Worm (Caenorhabditis elegans) whole organism, L2 larva: ENCODE measurements around the gene col-38.

Experiments
- C34F6.9 ChIP-seq: fragments of 150-350 bp; optimal IDR thresholded peaks from 2 replicates; lab custom pipeline; 2014; ENCODE audit warnings: missing biosample characterization, missing genetic modification characterization
- R02D3.7 ChIP-seq: fragments of 150-350 bp; optimal IDR thresholded peaks from 2 replicates; lab custom pipeline; 2014; ENCODE audit warnings: missing biosample characterization, missing genetic modification characterization
- Y55F3AM.14 ChIP-seq: fragments of 200-800 bp; sonication (Bioruptor generic); optimal IDR thresholded peaks from 2 replicates; lab custom pipeline; 2018; ENCODE audit warnings: mild to moderate bottlenecking, missing genetic modification characterization, missing compliant biosample characterization
- ZK546.5 ChIP-seq: sonication (generic microtip); optimal IDR thresholded peaks from 2 replicates; lab custom pipeline; 2017; ENCODE audit warnings: missing biosample characterization, missing genetic modification characterization
- alr-1 ChIP-seq: fragments of 150-350 bp; optimal IDR thresholded peaks from 2 replicates; lab custom pipeline; 2014; ENCODE audit warnings: missing biosample characterization, missing genetic modification characterization
- aly-2 ChIP-seq: fragments of 150-350 bp; optimal IDR thresholded peaks from 2 replicates; lab custom pipeline; 2014; ENCODE audit warnings: missing biosample characterization, missing genetic modification characterization
- ama-1 ChIP-seq: fragments of 150-350 bp; optimal IDR thresholded peaks from 2 replicates; lab custom pipeline; 2018; ENCODE audit warnings: inconsistent platforms
- ceh-16 ChIP-seq: fragments of 150-350 bp; optimal IDR thresholded peaks from 2 replicates; lab custom pipeline; 2014; ENCODE audit warnings: missing biosample characterization, missing genetic modification characterization
- ceh-82 ChIP-seq: fragments of 150-350 bp; optimal IDR thresholded peaks from 2 replicates; lab custom pipeline; 2014; ENCODE audit warnings: missing biosample characterization, missing genetic modification characterization
- dmd-4 ChIP-seq: sonication (generic microtip); optimal IDR thresholded peaks from 2 replicates; lab custom pipeline; 2017; ENCODE audit warnings: missing biosample characterization, missing genetic modification characterization
- elt-1 ChIP-seq: fragments of 150-350 bp; optimal IDR thresholded peaks from 2 replicates; lab custom pipeline; 2014; ENCODE audit warnings: missing biosample characterization, missing genetic modification characterization
- elt-3 ChIP-seq: sonication (generic microtip); optimal IDR thresholded peaks from 2 replicates; lab custom pipeline; 2017; ENCODE audit warnings: missing biosample characterization, missing genetic modification characterization
- fos-1 ChIP-seq: fragments of 150-350 bp; optimal IDR thresholded peaks from 2 replicates; lab custom pipeline; 2014; ENCODE audit warnings: missing biosample characterization, missing genetic modification characterization
- gmeb-1 ChIP-seq: fragments of 150-350 bp; optimal IDR thresholded peaks from 2 replicates; lab custom pipeline; 2014; ENCODE audit warnings: missing biosample characterization, missing genetic modification characterization
- lin-13 ChIP-seq: fragments of 150-350 bp; optimal IDR thresholded peaks from 2 replicates; lab custom pipeline; 2014; ENCODE audit warnings: missing biosample characterization, missing genetic modification reagents, missing genetic modification characterization
- lsy-2 ChIP-seq, 2 experiments: fragments of 150-350 bp in 1 of 2; sonication (generic microtip) in 1 of 2; optimal IDR thresholded peaks; 2 replicates each; lab custom pipeline; 2014 to 2017; ENCODE audit warnings: missing biosample characterization in 2 of 2, missing genetic modification characterization in 2 of 2
- mab-5 ChIP-seq: fragments of 150-350 bp; optimal IDR thresholded peaks from 2 replicates; lab custom pipeline; 2014; ENCODE audit warnings: missing biosample characterization, missing genetic modification characterization
- mbf-1 ChIP-seq: sonication (generic microtip); optimal IDR thresholded peaks from 2 replicates; lab custom pipeline; 2017; ENCODE audit warnings: missing biosample characterization, missing genetic modification characterization
- nhr-10 ChIP-seq: sonication (generic microtip); optimal IDR thresholded peaks from 2 replicates; lab custom pipeline; 2017; ENCODE audit warnings: missing biosample characterization, missing genetic modification characterization
- nhr-11 ChIP-seq: fragments of 150-350 bp; optimal IDR thresholded peaks from 2 replicates; lab custom pipeline; 2014; ENCODE audit warnings: missing biosample characterization, missing genetic modification characterization
- nhr-12 ChIP-seq: fragments of 150-350 bp; optimal IDR thresholded peaks from 2 replicates; lab custom pipeline; 2014; ENCODE audit warnings: missing biosample characterization, missing genetic modification characterization
- nhr-21 ChIP-seq: fragments of 150-350 bp; optimal IDR thresholded peaks from 2 replicates; lab custom pipeline; 2014; ENCODE audit warnings: missing biosample characterization, missing genetic modification characterization
- nhr-23 ChIP-seq: fragments of 150-350 bp; optimal IDR thresholded peaks from 2 replicates; lab custom pipeline; 2014; ENCODE audit warnings: missing biosample characterization, missing genetic modification reagents, missing genetic modification characterization
- nhr-25 ChIP-seq: fragments of 150-350 bp; sonication (generic microtip); optimal IDR thresholded peaks from 3 replicates; lab custom pipeline; 2014; ENCODE audit warnings: missing biosample characterization, missing genetic modification characterization
- nhr-6 ChIP-seq: fragments of 150-350 bp; optimal IDR thresholded peaks from 2 replicates; lab custom pipeline; 2014; ENCODE audit warnings: missing biosample characterization, missing genetic modification characterization
- peb-1 ChIP-seq: fragments of 150-350 bp; optimal IDR thresholded peaks from 2 replicates; lab custom pipeline; 2014; ENCODE audit warnings: missing biosample characterization, missing genetic modification characterization
- sem-4 ChIP-seq: fragments of 150-350 bp; optimal IDR thresholded peaks from 2 replicates; lab custom pipeline; 2014; ENCODE audit warnings: missing biosample characterization, missing genetic modification reagents, missing genetic modification characterization
- skn-1 ChIP-seq: sonication (generic microtip); optimal IDR thresholded peaks from 2 replicates; lab custom pipeline; 2017; ENCODE audit warnings: missing biosample characterization, missing genetic modification characterization
- sma-3 ChIP-seq: sonication (generic microtip); optimal IDR thresholded peaks from 2 replicates; lab custom pipeline; 2016; ENCODE audit warnings: missing genetic modification reagents, missing genetic modification characterization, missing compliant biosample characterization
- sma-9 ChIP-seq, 2 experiments: fragments of 150-350 bp in 1 of 2; sonication (generic microtip) in 1 of 2; optimal IDR thresholded peaks; 2 replicates each; lab custom pipeline; 2014 to 2016; ENCODE audit warnings: missing genetic modification characterization in 2 of 2, mild to moderate bottlenecking in 1 of 2, missing biosample characterization in 1 of 2, missing compliant biosample characterization in 1 of 2, missing genetic modification reagents in 1 of 2, moderate library complexity in 1 of 2
- snpc-4 ChIP-seq: fragments of 150-350 bp; optimal IDR thresholded peaks from 2 replicates; lab custom pipeline; 2014; ENCODE audit warnings: missing biosample characterization, missing genetic modification characterization
- unc-62 ChIP-seq: fragments of 150-350 bp; optimal IDR thresholded peaks from 2 replicates; lab custom pipeline; 2014; ENCODE audit warnings: missing biosample characterization, missing genetic modification reagents, missing genetic modification characterization
- ztf-1 ChIP-seq: fragments of 200-800 bp; sonication (Bioruptor generic); conservative IDR thresholded peaks from 2 replicates; pipeline ENCODE4 v1.3.6; 2022; ENCODE audit warnings: missing genetic modification characterization, missing compliant biosample characterization

col-38 gene

ce11 chrII:8561227-8561626, 7.7 kb downstream of the col-38 start, which contains the start of gene iff-2 (continued):
- TF ChIP-seq Y55F3AM.14, result peak; percentile 96
- TF ChIP-seq snpc-4 (tag; lab: Kevin White, UChicago), result peak; percentile 93
- no peak for TF ChIP-seq ztf-1 (GFP tag; lab: Robert Waterston, UW)
- TF ChIP-seq nhr-6 (tag; lab: Kevin White, UChicago), result peak; percentile 99
- peak; percentile 99 for TF ChIP-seq nhr-25
- TF ChIP-seq sma-3, result peak; percentile 100
- TF ChIP-seq fos-1 (tag; lab: Kevin White, UChicago), result peak; percentile 99
- TF ChIP-seq nhr-23 (tag; lab: Kevin White, UChicago), result no peak
- peak; percentile 99 for TF ChIP-seq nhr-21 (tag; lab: Kevin White, UChicago)
- TF ChIP-seq aly-2 (tag; lab: Kevin White, UChicago), result no peak
- TF ChIP-seq sem-4 (tag; lab: Kevin White, UChicago), result peak; percentile 99
- TF ChIP-seq ama-1 (lab: Kevin White, UChicago), result peak; percentile 89
- no peak for TF ChIP-seq alr-1 (tag; lab: Kevin White, UChicago)
- TF ChIP-seq ZK546.5 (tag; lab: Kevin White, UChicago), result peak; percentile 93
- peak; percentile 98 for TF ChIP-seq gmeb-1
- TF ChIP-seq mbf-1 (tag; lab: Kevin White, UChicago), result no peak
- TF ChIP-seq nhr-10 (tag; lab: Kevin White, UChicago), result peak; percentile 92

- peak in 1 of 2 experiments; percentile 41 for TF ChIP-seq lsy-2 (tag; optimal IDR thresholded peaks at IDR 0.05; lab: Kevin White, UChicago)
- no peak for TF ChIP-seq peb-1 (tag; lab: Kevin White, UChicago)
Observed at ce11 chrII:8559188-8559587, 9.7 kb downstream of the col-38 start.

ce11 chrII:8556166-8556565, 12.7 kb downstream of the col-38 start, which contains the start of gene glb-27:
glb-27 (minus strand) TSS chrII:8556266.
- TF ChIP-seq ceh-16 (no peak), dmd-4 (no peak), fos-1 (tag; lab: Kevin White, UChicago) (no peak), mbf-1 (tag; lab: Kevin White, UChicago) (no peak), mab-5 (tag; lab: Kevin White, UChicago) (no peak), nhr-11 (no peak), lsy-2 (tag; optimal IDR thresholded peaks at IDR 0.05; lab: Kevin White, UChicago) (no peak), nhr-12 (tag; lab: Kevin White, UChicago) (no peak), nhr-21 (tag; lab: Kevin White, UChicago) (no peak), R02D3.7 (no peak)

- TF ChIP-seq R02D3.7 (no peak), C34F6.9 (tag; lab: Kevin White, UChicago) (no peak), nhr-10 (tag; lab: Kevin White, UChicago) (no peak)
Observed at ce11 chrII:8554568-8554967, 14.3 kb downstream of the col-38 start.

- TF ChIP-seq ceh-82 (tag; lab: Kevin White, UChicago) (no peak), lin-13 (GFP tag; lab: Kevin White, UChicago) (no peak), ztf-1 (GFP tag; lab: Robert Waterston, UW) (no peak), nhr-10 (tag; lab: Kevin White, UChicago) (no peak), alr-1 (tag; lab: Kevin White, UChicago) (no peak), unc-62 (GFP tag; lab: Kevin White, UChicago) (no peak), ama-1 (lab: Kevin White, UChicago) (no peak), nhr-23 (tag; lab: Kevin White, UChicago) (no peak), sem-4 (tag; lab: Kevin White, UChicago) (no peak), ZK546.5 (tag; lab: Kevin White, UChicago) (no peak), mab-5 (tag; lab: Kevin White, UChicago) (no peak), skn-1 (tag; lab: Kevin White, UChicago) (no peak), nhr-6 (tag; lab: Kevin White, UChicago) (no peak), sma-9 (GFP tag; optimal IDR thresholded peaks at IDR 0.05; lab: Kevin White, UChicago) (no peak), sma-9 (tag; optimal IDR thresholded peaks at IDR 0.05; lab: Kevin White, UChicago) (no peak), elt-3 (no peak), dmd-4 (no peak), elt-1 (tag; lab: Kevin White, UChicago) (no peak)
Observed at ce11 chrII:8551100-8551499, 17.8 kb downstream of the col-38 start.
